Fruit fly (Drosophila melanogaster) whole organism, prepupa: ENCODE measurements around the gene CCAP.

Experiments
- Blimp-1 ChIP-seq: fragments of 200-800 bp; sonication (Bioruptor generic); optimal IDR thresholded peaks from 3 replicates; lab custom pipeline; 2017; ENCODE audit warnings: missing biosample characterization, missing genetic modification characterization, mild to moderate bottlenecking, moderate library complexity, missing genetic modification reagents
- CG10631 ChIP-seq: fragments of 200-800 bp; sonication (Bioruptor generic); optimal IDR thresholded peaks from 2 replicates; lab custom pipeline; 2016; ENCODE audit warnings: missing biosample characterization, missing genetic modification characterization
- CG10669 ChIP-seq: fragments of 200-800 bp; sonication (Bioruptor generic); optimal IDR thresholded peaks from 3 replicates; lab custom pipeline; 2018; ENCODE audit warnings: missing biosample characterization, mild to moderate bottlenecking, missing genetic modification characterization, moderate library complexity
- CG11294 ChIP-seq: fragments of 200-800 bp; sonication (Bioruptor generic); IDR thresholded peaks from 2 replicates; pipeline ENCODE4 v1.3.6; 2022; ENCODE audit warnings: missing biosample characterization, missing genetic modification characterization
- CG16779 ChIP-seq: fragments of 200-800 bp; sonication (Bioruptor generic); optimal IDR thresholded peaks from 3 replicates; lab custom pipeline; 2017; ENCODE audit warnings: missing biosample characterization, mild to moderate bottlenecking, missing genetic modification characterization
- CG3032 ChIP-seq: fragments of 200-800 bp; optimal IDR thresholded peaks from 2 replicates; lab custom pipeline; 2019; ENCODE audit warnings: missing biosample characterization, mild to moderate bottlenecking, missing genetic modification characterization, moderate library complexity
- CG31627 ChIP-seq: fragments of 200-800 bp; sonication (Bioruptor generic); optimal IDR thresholded peaks from 3 replicates; lab custom pipeline; 2016; ENCODE audit warnings: missing biosample characterization, missing genetic modification characterization
- CG32006 ChIP-seq: fragments of 200-800 bp; sonication (Bioruptor generic); optimal IDR thresholded peaks from 3 replicates; lab custom pipeline; 2017; ENCODE audit warnings: missing biosample characterization, mild to moderate bottlenecking, missing genetic modification characterization
- CG34406 ChIP-seq: fragments of 200-800 bp; sonication (Bioruptor generic); optimal IDR thresholded peaks from 3 replicates; lab custom pipeline; 2016; ENCODE audit warnings: missing biosample characterization, missing genetic modification characterization
- CG3919 ChIP-seq: fragments of 200-800 bp; sonication (Bioruptor generic); optimal IDR thresholded peaks from 3 replicates; lab custom pipeline; 2016; ENCODE audit warnings: missing biosample characterization, missing genetic modification characterization
- CG4318 ChIP-seq: fragments of 200-800 bp; sonication (Bioruptor generic); optimal IDR thresholded peaks from 3 replicates; lab custom pipeline; 2017; ENCODE audit warnings: missing biosample characterization, mild to moderate bottlenecking, missing genetic modification characterization
- CG6163 ChIP-seq: fragments of 200-800 bp; sonication (Bioruptor generic); IDR thresholded peaks from 3 replicates; pipeline ENCODE4 v1.3.6; 2022; ENCODE audit warnings: missing biosample characterization, missing genetic modification characterization
- CG6792 ChIP-seq: fragments of 200-800 bp; sonication (Bioruptor generic); optimal IDR thresholded peaks from 3 replicates; lab custom pipeline; 2016; ENCODE audit warnings: missing biosample characterization, missing genetic modification characterization
- CG6854 ChIP-seq: fragments of 200-800 bp; sonication (Bioruptor generic); optimal IDR thresholded peaks from 2 replicates; lab custom pipeline; 2017; ENCODE audit warnings: missing biosample characterization, mild to moderate bottlenecking, missing genetic modification characterization
- CG7368 ChIP-seq: fragments of 200-800 bp; sonication (Bioruptor generic); optimal IDR thresholded peaks from 3 replicates; lab custom pipeline; 2016; ENCODE audit warnings: missing biosample characterization, missing genetic modification characterization
- CG8119 ChIP-seq: fragments of 200-800 bp; sonication (Bioruptor generic); IDR thresholded peaks from 3 replicates; pipeline ENCODE4 v1.3.6; 2022; ENCODE audit warnings: missing biosample characterization, missing genetic modification characterization
- CG8319 ChIP-seq: fragments of 200-800 bp; sonication (Bioruptor generic); optimal IDR thresholded peaks from 3 replicates; lab custom pipeline; 2016; ENCODE audit warnings: missing biosample characterization, missing genetic modification characterization
- CG8632 ChIP-seq: fragments of 200-800 bp; sonication (Bioruptor generic); optimal IDR thresholded peaks from 3 replicates; lab custom pipeline; 2016; ENCODE audit warnings: missing biosample characterization, missing genetic modification characterization
- CG9139 ChIP-seq: fragments of 200-800 bp; sonication (Bioruptor generic); optimal IDR thresholded peaks from 3 replicates; lab custom pipeline; 2017; ENCODE audit warnings: missing biosample characterization, mild to moderate bottlenecking, missing genetic modification characterization
- Eip75B ChIP-seq: fragments of 200-800 bp; sonication (Bioruptor generic); optimal IDR thresholded peaks from 3 replicates; lab custom pipeline; 2016; ENCODE audit warnings: missing biosample characterization, missing genetic modification characterization
- Eip78C ChIP-seq: fragments of 200-800 bp; sonication (Bioruptor generic); peaks from one replicate; lab custom pipeline; 2016; ENCODE audit warnings: missing biosample characterization, missing genetic modification characterization
- Eip93F ChIP-seq: fragments of 200-800 bp; sonication (Bioruptor generic); optimal IDR thresholded peaks from 2 replicates; lab custom pipeline; 2016; ENCODE audit warnings: missing biosample characterization, mild to moderate bottlenecking, missing genetic modification characterization
- Ets96B ChIP-seq: fragments of 200-800 bp; optimal IDR thresholded peaks from 2 replicates; lab custom pipeline; 2019; ENCODE audit warnings: missing biosample characterization, mild to moderate bottlenecking, missing genetic modification characterization, moderate library complexity
- Gug ChIP-seq: fragments of 200-800 bp; sonication (Bioruptor generic); IDR thresholded peaks from 2 replicates; pipeline ENCODE4 v1.3.6; 2022; ENCODE audit warnings: missing biosample characterization, missing genetic modification characterization
- Hr38 ChIP-seq: sonication (Bioruptor generic); optimal IDR thresholded peaks from 2 replicates; lab custom pipeline; 2016; ENCODE audit warnings: missing biosample characterization, missing genetic modification characterization
- Hr4 ChIP-seq: fragments of 200-800 bp; sonication (Bioruptor generic); optimal IDR thresholded peaks from 3 replicates; lab custom pipeline; 2016; ENCODE audit warnings: missing biosample characterization, missing genetic modification characterization
- Lpt ChIP-seq: fragments of 200-800 bp; sonication (Bioruptor generic); optimal IDR thresholded peaks from 3 replicates; lab custom pipeline; 2016; ENCODE audit warnings: missing biosample characterization, missing genetic modification characterization
- Met ChIP-seq: fragments of 200-800 bp; sonication (Bioruptor generic); optimal IDR thresholded peaks from 3 replicates; lab custom pipeline; 2016; ENCODE audit warnings: missing biosample characterization, missing genetic modification characterization
- OdsH ChIP-seq: fragments of 200-800 bp; sonication (Bioruptor generic); optimal IDR thresholded peaks from 3 replicates; lab custom pipeline; 2016; ENCODE audit warnings: missing biosample characterization, missing genetic modification characterization
- Smox ChIP-seq: fragments of 200-800 bp; sonication (Bioruptor generic); optimal IDR thresholded peaks from 3 replicates; lab custom pipeline; 2016; ENCODE audit warnings: missing biosample characterization, missing genetic modification characterization
- Sox102F ChIP-seq: fragments of 200-800 bp; sonication (Bioruptor generic); optimal IDR thresholded peaks from 2 replicates; lab custom pipeline; 2016; ENCODE audit warnings: missing biosample characterization, mild to moderate bottlenecking, missing genetic modification characterization
- Sox14 ChIP-seq: fragments of 200-800 bp; sonication (Bioruptor generic); optimal IDR thresholded peaks from 3 replicates; lab custom pipeline; 2016; ENCODE audit warnings: missing biosample characterization, missing genetic modification characterization
- Sox15 ChIP-seq: fragments of 200-800 bp; sonication (Bioruptor generic); optimal IDR thresholded peaks from 3 replicates; lab custom pipeline; 2016; ENCODE audit warnings: missing biosample characterization, missing genetic modification characterization
- acj6 ChIP-seq: fragments of 200-800 bp; sonication (Bioruptor generic); optimal IDR thresholded peaks from 3 replicates; lab custom pipeline; 2016; ENCODE audit warnings: missing biosample characterization, missing genetic modification characterization
- cyc ChIP-seq: fragments of 200-800 bp; sonication (Bioruptor generic); optimal IDR thresholded peaks from 3 replicates; lab custom pipeline; 2016; ENCODE audit warnings: missing biosample characterization, missing genetic modification characterization
- dsx ChIP-seq: fragments of 200-800 bp; optimal IDR thresholded peaks from 3 replicates; lab custom pipeline; 2019; ENCODE audit warnings: missing biosample characterization, mild to moderate bottlenecking, missing genetic modification characterization, moderate library complexity; ENCODE audit not compliant: poor library complexity, severe bottlenecking
- eg ChIP-seq: fragments of 200-800 bp; sonication (Bioruptor generic); IDR thresholded peaks from 3 replicates; pipeline ENCODE4 v1.3.6; 2022; ENCODE audit warnings: missing biosample characterization, missing genetic modification characterization
- esn ChIP-seq: fragments of 200-800 bp; sonication (Bioruptor generic); optimal IDR thresholded peaks from 2 replicates; lab custom pipeline; 2016; ENCODE audit warnings: missing biosample characterization, mild to moderate bottlenecking, missing genetic modification characterization, moderate library complexity
- fd59A ChIP-seq: fragments of 200-800 bp; sonication (Bioruptor generic); optimal IDR thresholded peaks from 2 replicates; lab custom pipeline; 2017; ENCODE audit warnings: missing biosample characterization, mild to moderate bottlenecking, missing genetic modification characterization, missing genetic modification reagents
- fd85E ChIP-seq: fragments of 200-800 bp; sonication (Bioruptor generic); optimal IDR thresholded peaks from 3 replicates; lab custom pipeline; 2016; ENCODE audit warnings: missing biosample characterization, missing genetic modification characterization
- fkh ChIP-seq: fragments of 200-800 bp; sonication (Bioruptor generic); optimal IDR thresholded peaks from 3 replicates; lab custom pipeline; 2017; ENCODE audit warnings: missing biosample characterization, mild to moderate bottlenecking, missing genetic modification characterization, moderate library complexity
- lz ChIP-seq: fragments of 200-800 bp; sonication (Bioruptor generic); optimal IDR thresholded peaks from 3 replicates; lab custom pipeline; 2016; ENCODE audit warnings: missing biosample characterization, missing genetic modification characterization
- net ChIP-seq: fragments of 200-800 bp; sonication (Bioruptor generic); optimal IDR thresholded peaks from 3 replicates; lab custom pipeline; 2016; ENCODE audit warnings: missing biosample characterization, missing genetic modification characterization
- pdm3 ChIP-seq: fragments of 200-800 bp; sonication (Bioruptor generic); optimal IDR thresholded peaks from 3 replicates; lab custom pipeline; 2016; ENCODE audit warnings: missing biosample characterization, missing genetic modification characterization
- salr ChIP-seq, 2 experiments: fragments of 200-800 bp; sonication (Bioruptor generic); optimal IDR thresholded peaks; 3 replicates each; lab custom pipeline; 2016 to 2018; ENCODE audit warnings: missing biosample characterization in 2 of 2, missing genetic modification characterization in 2 of 2, mild to moderate bottlenecking in 1 of 2
- spab ChIP-seq: fragments of 200-800 bp; sonication (Bioruptor generic); optimal IDR thresholded peaks from 2 replicates; lab custom pipeline; 2017; ENCODE audit warnings: missing biosample characterization, mild to moderate bottlenecking, missing genetic modification characterization, missing genetic modification reagents
- ss ChIP-seq, 2 experiments: fragments of 200-800 bp; sonication (Bioruptor generic); optimal IDR thresholded peaks; 2 replicates in 1 of 2; 3 replicates in 1 of 2; lab custom pipeline; 2017 to 2018; ENCODE audit warnings: mild to moderate bottlenecking in 2 of 2, missing biosample characterization in 2 of 2, missing genetic modification characterization in 2 of 2, moderate library complexity in 1 of 2
- svp ChIP-seq: fragments of 200-800 bp; sonication (Bioruptor generic); peaks from one replicate; lab custom pipeline; 2016; ENCODE audit warnings: missing biosample characterization, missing genetic modification characterization
- topi ChIP-seq: fragments of 200-800 bp; sonication (Bioruptor generic); optimal IDR thresholded peaks from 3 replicates; lab custom pipeline; 2016; ENCODE audit warnings: missing biosample characterization, missing genetic modification characterization

The CCAP gene

dm6 chr3R:22675447-22675846 is 26.4 kb downstream of the CCAP start:
- TF ChIP-seq net (GFP tag; lab: Kevin White, UChicago), result no peak
- no peak for TF ChIP-seq svp (GFP tag; lab: Kevin White, UChicago)
- TF ChIP-seq Eip93F, result no peak
- TF ChIP-seq Eip78C, result peak; percentile 54
- no peak for TF ChIP-seq CG4318
- TF ChIP-seq topi (GFP tag; lab: Kevin White, UChicago), result no peak
- no peak for TF ChIP-seq CG8632 (GFP tag; lab: Kevin White, UChicago)
- no peak for TF ChIP-seq lz
- TF ChIP-seq dsx (GFP tag; lab: Kevin White, UChicago), result no peak
- TF ChIP-seq CG3919 (GFP tag; lab: Kevin White, UChicago), result no peak
- TF ChIP-seq eg (GFP tag; lab: Robert Waterston, UW), result no peak
- TF ChIP-seq ss (GFP tag; optimal IDR thresholded peaks at IDR 0.05; lab: Kevin White, UChicago), result peak in 1 of 2 experiments; percentile 13
- TF ChIP-seq fkh (GFP tag; lab: Kevin White, UChicago), result no peak
- TF ChIP-seq, all 60 proteins: peak for 2

DNA sequence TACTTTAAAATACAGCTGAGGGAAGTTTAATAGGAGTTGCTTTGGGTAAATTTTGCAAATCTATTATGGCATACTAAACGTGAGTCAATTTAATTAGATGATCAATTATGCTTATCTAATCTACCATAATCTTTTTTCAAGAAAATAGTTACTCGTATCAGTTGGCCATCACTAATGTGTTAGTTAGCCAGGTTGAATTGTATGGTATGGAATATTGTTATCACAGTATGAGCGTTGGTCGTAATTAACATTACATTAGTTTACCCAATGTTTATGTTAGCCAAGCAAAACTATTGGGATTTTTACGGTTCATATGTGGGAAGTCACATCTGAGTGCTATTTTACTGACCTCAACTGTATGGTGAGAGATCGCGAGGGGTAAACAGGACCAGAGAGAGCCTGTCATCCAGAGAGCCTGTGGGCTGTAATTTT is 28.3 kb downstream of the CCAP start:
- TF ChIP-seq CG6854, result peak; percentile 39
- peak; percentile 60 for TF ChIP-seq CG10631 (GFP tag; lab: Kevin White, UChicago)
- TF ChIP-seq CG8319 (GFP tag; lab: Kevin White, UChicago), result peak; percentile 40
- TF ChIP-seq ss (GFP tag; optimal IDR thresholded peaks at IDR 0.05; lab: Kevin White, UChicago), result peak; percentile 59 to 75
- TF ChIP-seq Met (GFP tag; lab: Kevin White, UChicago), result peak; percentile 83
- TF ChIP-seq Sox14, result no peak
- TF ChIP-seq esn (GFP tag; lab: Kevin White, UChicago), result peak; percentile 88
- peak; percentile 87 for TF ChIP-seq CG31627 (GFP tag; lab: Kevin White, UChicago)
- TF ChIP-seq fd85E (GFP tag; lab: Kevin White, UChicago), result peak; percentile 11
- TF ChIP-seq Eip78C, result peak; percentile 92
- peak; percentile 61 for TF ChIP-seq acj6 (GFP tag; lab: Kevin White, UChicago)
- TF ChIP-seq CG6792 (GFP tag; lab: Kevin White, UChicago), result peak; percentile 68
- TF ChIP-seq spab (GFP tag; lab: Kevin White, UChicago), result peak; percentile 70
- TF ChIP-seq Blimp-1 (GFP tag; lab: Kevin White, UChicago), result peak; percentile 59
- no peak for TF ChIP-seq CG34406 (GFP tag; lab: Kevin White, UChicago)
- no peak for TF ChIP-seq CG4318
- TF ChIP-seq Eip93F, result no peak
- no peak for TF ChIP-seq CG32006 (GFP tag; lab: Kevin White, UChicago)
- peak; percentile 51 for TF ChIP-seq Sox15 (GFP tag; lab: Kevin White, UChicago)
- TF ChIP-seq CG3919 (GFP tag; lab: Kevin White, UChicago), result no peak
- peak; percentile 29 for TF ChIP-seq CG9139 (GFP tag; lab: Kevin White, UChicago)
- no peak for TF ChIP-seq Hr4
- peak; percentile 85 for TF ChIP-seq lz
- peak; percentile 62 for TF ChIP-seq CG8632 (GFP tag; lab: Kevin White, UChicago)
- no peak for TF ChIP-seq Hr38
- peak; percentile 67 for TF ChIP-seq CG3032 (tag; lab: Kevin White, UChicago)
- no peak for TF ChIP-seq OdsH (GFP tag; lab: Kevin White, UChicago)
- TF ChIP-seq Sox102F, result peak; percentile 84
- TF ChIP-seq Eip75B (GFP tag; lab: Kevin White, UChicago), result peak; percentile 78
- no peak for TF ChIP-seq CG8119 (GFP tag; lab: Robert Waterston, UW)
- TF ChIP-seq fd59A (GFP tag; lab: Kevin White, UChicago), result peak; percentile 58
- TF ChIP-seq fkh (GFP tag; lab: Kevin White, UChicago), result peak; percentile 35
- TF ChIP-seq Ets96B (tag; lab: Kevin White, UChicago), result peak; percentile 57
- no peak for TF ChIP-seq CG16779 (tag; lab: Kevin White, UChicago)
- TF ChIP-seq CG10669 (GFP tag; lab: Kevin White, UChicago), result no peak
- TF ChIP-seq pdm3 (GFP tag; lab: Kevin White, UChicago), result peak; percentile 52
- no peak for TF ChIP-seq salr (GFP tag; optimal IDR thresholded peaks at IDR 0.05; lab: Kevin White, UChicago)
- no peak for TF ChIP-seq Lpt (GFP tag; lab: Kevin White, UChicago)
- peak; percentile 75 for TF ChIP-seq Smox (GFP tag; lab: Kevin White, UChicago)
- TF ChIP-seq CG6163 (GFP tag; lab: Robert Waterston, UW), result peak; percentile 34; the same call in 1 of the 3 replicates
- TF ChIP-seq CG7368, result peak; percentile 37
- TF ChIP-seq CG11294, result no peak
- no peak for TF ChIP-seq Gug
- TF ChIP-seq net (GFP tag; lab: Kevin White, UChicago), result no peak
- TF ChIP-seq cyc, result peak; percentile 80
